Fruit fly (Drosophila melanogaster) whole organism, embryonic: Measurements from ENCODE around the gene Osi17.

Experiments used
- Adf1 ChIP-seq: fragments of 200-800 bp; sonication (Bioruptor generic); IDR thresholded peaks from 2 replicates; pipeline ENCODE4 v1.3.6; 2022; ENCODE audit warnings: missing biosample characterization, missing genetic modification characterization
- Asciz ChIP-seq: fragments of 200-800 bp; sonication (Bioruptor generic); optimal IDR thresholded peaks from 2 replicates; lab custom pipeline; 2017; ENCODE audit warnings: missing biosample characterization, mild to moderate bottlenecking, missing genetic modification characterization, missing genetic modification reagents
- CG10321 ChIP-seq: fragments of 200-800 bp; sonication (Bioruptor generic); IDR thresholded peaks from 2 replicates; pipeline ENCODE4 v1.3.6; 2022; ENCODE audit warnings: missing biosample characterization, missing genetic modification characterization
- CG10431 ChIP-seq: fragments of 200-800 bp; sonication (Bioruptor generic); optimal IDR thresholded peaks from 3 replicates; lab custom pipeline; 2018; ENCODE audit warnings: missing biosample characterization, mild to moderate bottlenecking, missing genetic modification characterization
- CG11560 ChIP-seq: fragments of 200-800 bp; sonication (Bioruptor generic); IDR thresholded peaks from 3 replicates; pipeline ENCODE4 v1.3.6; 2022; ENCODE audit warnings: missing biosample characterization, missing genetic modification characterization
- CG13424 ChIP-seq: fragments of 200-800 bp; sonication (Bioruptor generic); optimal IDR thresholded peaks from 2 replicates; lab custom pipeline; 2019; ENCODE audit warnings: missing biosample characterization, mild to moderate bottlenecking, missing genetic modification characterization, moderate library complexity
- CG17359 ChIP-seq: fragments of 200-800 bp; sonication (Bioruptor generic); optimal IDR thresholded peaks from 3 replicates; lab custom pipeline; 2018; ENCODE audit warnings: missing biosample characterization, mild to moderate bottlenecking, missing genetic modification characterization, moderate library complexity
- CG17568 ChIP-seq: fragments of 200-800 bp; sonication (Bioruptor generic); optimal IDR thresholded peaks from 2 replicates; lab custom pipeline; 2018; ENCODE audit warnings: missing biosample characterization, mild to moderate bottlenecking, missing genetic modification characterization, moderate library complexity
- CG30431 ChIP-seq: fragments of 200-800 bp; sonication (Bioruptor generic); optimal IDR thresholded peaks from 2 replicates; lab custom pipeline; 2017; ENCODE audit warnings: missing biosample characterization, missing genetic modification characterization
- CG3163 ChIP-seq: fragments of 200-800 bp; sonication (Bioruptor generic); optimal IDR thresholded peaks from 3 replicates; lab custom pipeline; 2016; ENCODE audit warnings: missing biosample characterization, missing genetic modification characterization
- CG32532 ChIP-seq: fragments of 200-800 bp; sonication (Bioruptor generic); IDR thresholded peaks from 2 replicates; pipeline ENCODE4 v1.3.6; 2022; ENCODE audit warnings: missing biosample characterization, missing genetic modification characterization
- CG32767 ChIP-seq: fragments of 200-800 bp; sonication (Bioruptor generic); IDR thresholded peaks from 2 replicates; pipeline ENCODE4 v1.3.6; 2022; ENCODE audit warnings: missing biosample characterization, missing genetic modification characterization
- CG4820 ChIP-seq: fragments of 200-800 bp; sonication (Bioruptor generic); optimal IDR thresholded peaks from 3 replicates; lab custom pipeline; 2016; ENCODE audit warnings: missing biosample characterization, missing genetic modification characterization
- CG7372 ChIP-seq: fragments of 200-800 bp; sonication (Bioruptor generic); IDR thresholded peaks from 2 replicates; pipeline ENCODE4 v1.3.6; 2022; ENCODE audit warnings: missing biosample characterization, missing genetic modification characterization
- CG7963 ChIP-seq: fragments of 200-800 bp; sonication (Bioruptor generic); IDR thresholded peaks from 3 replicates; pipeline ENCODE4 v1.3.6; 2022; ENCODE audit warnings: missing biosample characterization, missing genetic modification characterization; ENCODE audit not compliant: partially characterized antibody
- CG8281 ChIP-seq: fragments of 200-800 bp; sonication (Bioruptor generic); optimal IDR thresholded peaks from 2 replicates; lab custom pipeline; 2018; ENCODE audit warnings: missing biosample characterization, mild to moderate bottlenecking, missing genetic modification characterization, moderate library complexity
- Deaf1 ChIP-seq: fragments of 200-800 bp; optimal IDR thresholded peaks from 3 replicates; lab custom pipeline; 2019; ENCODE audit warnings: missing biosample characterization, mild to moderate bottlenecking, missing genetic modification characterization, moderate library complexity
- E2f1 ChIP-seq: fragments of 200-800 bp; sonication (Bioruptor generic); IDR thresholded peaks from 2 replicates; pipeline ENCODE4 v1.3.6; 2022; ENCODE audit warnings: missing biosample characterization, missing genetic modification characterization
- Ets97D ChIP-seq: fragments of 200-800 bp; sonication (Bioruptor generic); optimal IDR thresholded peaks from 3 replicates; lab custom pipeline; 2016; ENCODE audit warnings: missing biosample characterization, missing genetic modification characterization
- Hey ChIP-seq: fragments of 200-800 bp; sonication (Bioruptor generic); optimal IDR thresholded peaks from 3 replicates; lab custom pipeline; 2018; ENCODE audit warnings: missing biosample characterization, mild to moderate bottlenecking, missing genetic modification characterization
- Hmx ChIP-seq: fragments of 200-800 bp; sonication (Bioruptor generic); optimal IDR thresholded peaks from 2 replicates; lab custom pipeline; 2016; ENCODE audit warnings: missing biosample characterization, missing genetic modification characterization
- MBD-R2 ChIP-seq: fragments of 200-800 bp; sonication (Bioruptor generic); IDR thresholded peaks from 2 replicates; pipeline ENCODE4 v1.3.6; 2022; ENCODE audit warnings: missing biosample characterization, missing genetic modification characterization
- NC2α ChIP-seq: fragments of 200-800 bp; sonication (Bioruptor generic); optimal IDR thresholded peaks from 2 replicates; lab custom pipeline; 2016; ENCODE audit warnings: missing biosample characterization, missing genetic modification characterization
- NfI ChIP-seq: fragments of 200-800 bp; sonication (Bioruptor generic); optimal IDR thresholded peaks from 3 replicates; lab custom pipeline; 2018; ENCODE audit warnings: missing biosample characterization, mild to moderate bottlenecking, missing genetic modification characterization, moderate library complexity
- Pdp1 ChIP-seq, 2 experiments: fragments of 200-800 bp; sonication (Bioruptor generic); optimal IDR thresholded peaks; 3 replicates each; lab custom pipeline; 2016; ENCODE audit warnings: missing biosample characterization in 2 of 2, missing genetic modification characterization in 2 of 2, mild to moderate bottlenecking in 1 of 2, moderate library complexity in 1 of 2
- Ptx1 ChIP-seq: fragments of 200-800 bp; sonication (Bioruptor generic); IDR thresholded peaks from 2 replicates; pipeline ENCODE4 v1.3.6; 2022; ENCODE audit warnings: missing biosample characterization, missing genetic modification characterization
- Xbp1 ChIP-seq: fragments of 200-800 bp; sonication (Bioruptor generic); optimal IDR thresholded peaks from 3 replicates; lab custom pipeline; 2016; ENCODE audit warnings: missing biosample characterization, mild to moderate bottlenecking, missing genetic modification characterization
- az2 ChIP-seq: fragments of 200-800 bp; sonication (Bioruptor generic); optimal IDR thresholded peaks from 3 replicates; lab custom pipeline; 2016; ENCODE audit warnings: missing biosample characterization, missing genetic modification characterization
- exex ChIP-seq: fragments of 200-800 bp; sonication (Bioruptor generic); optimal IDR thresholded peaks from 4 replicates; lab custom pipeline; 2018; ENCODE audit warnings: missing biosample characterization, mild to moderate bottlenecking, missing genetic modification characterization, moderate library complexity
- ftz-f1 ChIP-seq: fragments of 200-800 bp; sonication (Bioruptor generic); optimal IDR thresholded peaks from 2 replicates; lab custom pipeline; 2016; ENCODE audit warnings: missing biosample characterization, missing genetic modification characterization
- inv ChIP-seq: fragments of 200-800 bp; sonication (Bioruptor generic); IDR thresholded peaks from 2 replicates; pipeline ENCODE4 v1.3.6; 2022; ENCODE audit warnings: missing biosample characterization, missing genetic modification characterization; ENCODE audit not compliant: partially characterized antibody
- jumu ChIP-seq: fragments of 200-800 bp; sonication (Bioruptor generic); optimal IDR thresholded peaks from 3 replicates; lab custom pipeline; 2016; ENCODE audit warnings: missing biosample characterization, missing genetic modification characterization
- kah ChIP-seq: fragments of 200-800 bp; sonication (Bioruptor generic); optimal IDR thresholded peaks from 2 replicates; lab custom pipeline; 2018; ENCODE audit warnings: missing biosample characterization, mild to moderate bottlenecking, missing genetic modification characterization
- kay ChIP-seq: fragments of 200-800 bp; sonication (Bioruptor generic); optimal IDR thresholded peaks from 2 replicates; lab custom pipeline; 2016; ENCODE audit warnings: missing biosample characterization, missing genetic modification characterization
- lmd ChIP-seq: fragments of 200-800 bp; sonication (Bioruptor generic); IDR thresholded peaks from 2 replicates; pipeline ENCODE4 v1.3.6; 2022; ENCODE audit warnings: missing biosample characterization, missing genetic modification characterization
- mld ChIP-seq: fragments of 200-800 bp; sonication (Bioruptor generic); IDR thresholded peaks from 3 replicates; pipeline ENCODE4 v1.3.6; 2022; ENCODE audit warnings: missing biosample characterization, missing genetic modification characterization; ENCODE audit not compliant: partially characterized antibody
- nau ChIP-seq: fragments of 200-800 bp; sonication (Bioruptor generic); optimal IDR thresholded peaks from 3 replicates; lab custom pipeline; 2017; ENCODE audit warnings: missing biosample characterization, mild to moderate bottlenecking, missing genetic modification characterization, missing genetic modification reagents
- nerfin-1 ChIP-seq: fragments of 200-800 bp; sonication (Bioruptor generic); optimal IDR thresholded peaks from 3 replicates; lab custom pipeline; 2019; ENCODE audit warnings: missing biosample characterization, mild to moderate bottlenecking, missing genetic modification characterization, moderate library complexity
- oc ChIP-seq: fragments of 200-800 bp; sonication (Bioruptor generic); optimal IDR thresholded peaks from 2 replicates; lab custom pipeline; 2018; ENCODE audit warnings: missing biosample characterization, mild to moderate bottlenecking, missing genetic modification characterization, moderate library complexity
- pita ChIP-seq: fragments of 200-800 bp; sonication (Bioruptor generic); optimal IDR thresholded peaks from 2 replicates; lab custom pipeline; 2017; ENCODE audit warnings: missing biosample characterization, mild to moderate bottlenecking, missing genetic modification characterization
- sc ChIP-seq, 3 experiments: fragments of >200 bp in 2 of 3; fragments of 200-800 bp in 1 of 3; sonication (Bioruptor generic) in 1 of 3; optimal IDR thresholded peaks; 2 replicates in 2 of 3; 3 replicates in 1 of 3; lab custom pipeline; 2017; ENCODE audit warnings: mild to moderate bottlenecking in 1 of 3, missing biosample characterization in 1 of 3, missing genetic modification characterization in 1 of 3, missing genetic modification reagents in 1 of 3
- sens ChIP-seq: fragments of 200-800 bp; sonication (Bioruptor generic); peaks from one replicate; lab custom pipeline; 2016; ENCODE audit warnings: missing biosample characterization, missing genetic modification characterization
- sens-2 ChIP-seq: fragments of 200-800 bp; sonication (Bioruptor generic); IDR thresholded peaks from 2 replicates; pipeline ENCODE4 v1.3.6; 2022; ENCODE audit warnings: missing biosample characterization, missing genetic modification characterization
- shn ChIP-seq: fragments of 200-800 bp; sonication (Bioruptor generic); optimal IDR thresholded peaks from 3 replicates; lab custom pipeline; 2016; ENCODE audit warnings: missing biosample characterization, missing genetic modification characterization
- sisA ChIP-seq: fragments of 200-800 bp; sonication (Bioruptor generic); IDR thresholded peaks from 2 replicates; pipeline ENCODE4 v1.3.6; 2022; ENCODE audit warnings: missing biosample characterization, missing genetic modification characterization
- slou ChIP-seq: fragments of 200-800 bp; sonication (Bioruptor generic); optimal IDR thresholded peaks from 3 replicates; lab custom pipeline; 2016; ENCODE audit warnings: missing biosample characterization, missing genetic modification characterization
- stc ChIP-seq: fragments of 200-800 bp; sonication (Bioruptor generic); IDR thresholded peaks from 2 replicates; pipeline ENCODE4 v1.3.6; 2022; ENCODE audit warnings: missing biosample characterization, missing genetic modification characterization
- vfl ChIP-seq: fragments of 200-800 bp; sonication (Bioruptor generic); optimal IDR thresholded peaks from 2 replicates; lab custom pipeline; 2016; ENCODE audit warnings: missing biosample characterization, missing genetic modification characterization

Gene Osi17

dm6 chr3R:6352893-6353623, 41.5 kb downstream of the Osi17 start (continued):
- TF ChIP-seq stc (0 out of 2 replicates have a peak, but pooled peaks have one; percentile 10), MBD-R2 (GFP tag; lab: Robert Waterston, UW) (no peak), Ptx1 (GFP tag; lab: Robert Waterston, UW) (0 out of 2 replicates have a peak, but pooled peaks have one; percentile 12), CG17359 (peak; percentile 48), lmd (GFP tag; lab: Robert Waterston, UW) (0 out of 2 replicates have a peak, but pooled peaks have one; percentile 7), CG4820 (GFP tag; lab: Kevin White, UChicago) (peak; percentile 45), Hey (tag; lab: Kevin White, UChicago) (no peak), nerfin-1 (tag; lab: Kevin White, UChicago) (peak; percentile 35), CG13424 (tag; lab: Kevin White, UChicago) (peak; percentile 57), oc (tag; lab: Kevin White, UChicago) (no peak), nau (peak; percentile 33), jumu (GFP tag; lab: Kevin White, UChicago) (peak; percentile 4), Adf1 (GFP tag; lab: Robert Waterston, UW) (peak; percentile 83), mld (no peak), Asciz (GFP tag; lab: Kevin White, UChicago) (peak; percentile 33), CG30431 (no peak), CG8281 (tag; lab: Kevin White, UChicago) (peak; percentile 25), CG17568 (GFP tag; lab: Kevin White, UChicago) (peak; percentile 7), CG11560 (tag; lab: Robert Waterston, UW) (no peak), sens (GFP tag; lab: Kevin White, UChicago) (peak; percentile 82), kay (peak; percentile 2), CG32767 (no peak), Xbp1 (GFP tag; lab: Kevin White, UChicago) (peak; percentile 37)

- peak; percentile 15; the same call in 1 of the 2 replicates for TF ChIP-seq CG7372
- no peak for TF ChIP-seq Hmx (GFP tag; lab: Kevin White, UChicago)
- no peak for TF ChIP-seq CG10431 (GFP tag; lab: Kevin White, UChicago)
- TF ChIP-seq sens (GFP tag; lab: Kevin White, UChicago): peak; percentile 95
- TF ChIP-seq sc (optimal IDR thresholded peaks at IDR 0.05; lab: Kevin White, UChicago): no peak
- TF ChIP-seq sc (GFP tag; optimal IDR thresholded peaks at IDR 0.05; lab: Kevin White, UChicago): peak; percentile 82
- TF ChIP-seq CG32532 (GFP tag; lab: Robert Waterston, UW): peak; percentile 47; the same call in 1 of the 2 replicates
- TF ChIP-seq slou (GFP tag; lab: Kevin White, UChicago): peak; percentile 14
- peak; percentile 52 for TF ChIP-seq kah (GFP tag; lab: Kevin White, UChicago)
- TF ChIP-seq exex (tag; lab: Kevin White, UChicago): no peak
- peak; percentile 12 for TF ChIP-seq CG3163 (GFP tag; lab: Kevin White, UChicago)
- TF ChIP-seq NfI (GFP tag; lab: Kevin White, UChicago): no peak
- no peak for TF ChIP-seq ftz-f1 (GFP tag; lab: Kevin White, UChicago)
- peak in 1 of 2 experiments; percentile 69 for TF ChIP-seq Pdp1 (GFP tag; optimal IDR thresholded peaks at IDR 0.05; lab: Kevin White, UChicago)
- TF ChIP-seq shn (GFP tag; lab: Kevin White, UChicago): peak; percentile 38
- no peak for TF ChIP-seq pita (GFP tag; lab: Kevin White, UChicago)
- TF ChIP-seq inv (GFP tag; lab: Robert Waterston, UW): no peak
- no peak for TF ChIP-seq sens-2 (GFP tag; lab: Robert Waterston, UW)
- TF ChIP-seq CG10321 (GFP tag; lab: Robert Waterston, UW): no peak
- TF ChIP-seq NC2α (GFP tag; lab: Kevin White, UChicago): no peak
- peak; percentile 24 for TF ChIP-seq Ets97D
- TF ChIP-seq E2f1: peak; percentile 58
- TF ChIP-seq sisA (GFP tag; lab: Robert Waterston, UW): peak; percentile 47; the same call in 1 of the 2 replicates
- no peak for TF ChIP-seq Deaf1 (tag; lab: Kevin White, UChicago)
- TF ChIP-seq vfl (GFP tag; lab: Kevin White, UChicago): no peak
- no peak for TF ChIP-seq CG7963 (GFP tag; lab: Robert Waterston, UW)
- TF ChIP-seq az2: peak; percentile 81
Measured at dm6 chr3R:6353624-6354352, 42.2 kb downstream of the Osi17 start.
